Worm (Caenorhabditis elegans) whole organism, late embryonic: ENCODE measurements around the gene K12G11.6.

Source experiments
- C08G9.2 ChIP-seq: sonication (generic microtip); optimal IDR thresholded peaks from 2 replicates; lab custom pipeline; 2016; ENCODE audit warnings: mild to moderate bottlenecking, missing genetic modification characterization, moderate library complexity, missing compliant biosample characterization
- K02D7.2 ChIP-seq: sonication (generic microtip); optimal IDR thresholded peaks from 2 replicates; lab custom pipeline; 2017; ENCODE audit warnings: mild to moderate bottlenecking, missing genetic modification characterization, missing compliant biosample characterization
- K09A11.1 ChIP-seq: sonication (generic microtip); optimal IDR thresholded peaks from 2 replicates; lab custom pipeline; 2017; ENCODE audit warnings: antibody characterized with exemption, mild to moderate bottlenecking, missing genetic modification characterization, missing compliant biosample characterization; ENCODE audit not compliant: insufficient read depth
- ahr-1 ChIP-seq: sonication (generic microtip); optimal IDR thresholded peaks from 2 replicates; lab custom pipeline; 2016; ENCODE audit warnings: missing genetic modification characterization, missing compliant biosample characterization
- ama-1 ChIP-seq: fragments of 150-350 bp; optimal IDR thresholded peaks from 2 replicates; lab custom pipeline; 2014
- ceh-14 ChIP-seq: sonication (generic microtip); optimal IDR thresholded peaks from 2 replicates; lab custom pipeline; 2016; ENCODE audit warnings: missing genotype, missing genetic modification characterization, missing compliant biosample characterization
- ceh-18 ChIP-seq: sonication (generic microtip); optimal IDR thresholded peaks from 2 replicates; lab custom pipeline; 2016; ENCODE audit warnings: missing genetic modification characterization, missing compliant biosample characterization
- ceh-19 ChIP-seq: fragments of 200-800 bp; sonication (Bioruptor generic); optimal IDR thresholded peaks from 2 replicates; lab custom pipeline; 2018; ENCODE audit warnings: mild to moderate bottlenecking, missing genetic modification characterization, missing compliant biosample characterization
- ceh-2 ChIP-seq: sonication (generic microtip); optimal IDR thresholded peaks from 2 replicates; lab custom pipeline; 2016; ENCODE audit warnings: missing genotype, missing genetic modification characterization, missing compliant biosample characterization
- ceh-22 ChIP-seq: sonication (generic microtip); optimal IDR thresholded peaks from 2 replicates; lab custom pipeline; 2017; ENCODE audit warnings: missing biosample characterization, missing genetic modification characterization
- ceh-30 ChIP-seq: fragments of 150-350 bp; optimal IDR thresholded peaks from 2 replicates; lab custom pipeline; 2014; ENCODE audit warnings: missing biosample characterization, missing genetic modification characterization
- ceh-34 ChIP-seq: sonication (generic microtip); optimal IDR thresholded peaks from 2 replicates; lab custom pipeline; 2016; ENCODE audit warnings: mild to moderate bottlenecking, missing genetic modification characterization, missing compliant biosample characterization
- ceh-48 ChIP-seq: sonication (generic microtip); optimal IDR thresholded peaks from 2 replicates; lab custom pipeline; 2016; ENCODE audit warnings: missing genetic modification characterization, inconsistent platforms, missing compliant biosample characterization
- ceh-9 ChIP-seq: sonication (generic microtip); optimal IDR thresholded peaks from 2 replicates; lab custom pipeline; 2016; ENCODE audit warnings: mild to moderate bottlenecking, missing genetic modification characterization, inconsistent platforms, missing compliant biosample characterization
- che-1 ChIP-seq: sonication (generic microtip); optimal IDR thresholded peaks from 2 replicates; lab custom pipeline; 2016; ENCODE audit warnings: mild to moderate bottlenecking, missing genetic modification characterization, missing compliant biosample characterization
- dmd-4 ChIP-seq: sonication (generic microtip); optimal IDR thresholded peaks from 2 replicates; lab custom pipeline; 2016; ENCODE audit warnings: borderline replicate concordance, missing genetic modification characterization, missing compliant biosample characterization
- ets-4 ChIP-seq: sonication (generic microtip); optimal IDR thresholded peaks from 2 replicates; lab custom pipeline; 2016; ENCODE audit warnings: missing genetic modification characterization, missing compliant biosample characterization
- fax-1 ChIP-seq: sonication (generic microtip); optimal IDR thresholded peaks from 2 replicates; lab custom pipeline; 2016; ENCODE audit warnings: missing genotype, missing genetic modification characterization, missing compliant biosample characterization
- gmeb-2 ChIP-seq: sonication (generic microtip); optimal IDR thresholded peaks from 2 replicates; lab custom pipeline; 2016; ENCODE audit warnings: missing genetic modification characterization, inconsistent platforms, missing compliant biosample characterization
- hlh-13 ChIP-seq: fragments of 200-800 bp; sonication (Bioruptor generic); optimal IDR thresholded peaks from 2 replicates; lab custom pipeline; 2018; ENCODE audit warnings: mild to moderate bottlenecking, missing genetic modification characterization, missing compliant biosample characterization
- hlh-30 ChIP-seq: sonication (generic microtip); optimal IDR thresholded peaks from 2 replicates; lab custom pipeline; 2017; ENCODE audit warnings: antibody characterized with exemption, missing genetic modification characterization, missing compliant biosample characterization; ENCODE audit not compliant: insufficient read depth
- hlh-6 ChIP-seq: sonication (generic microtip); optimal IDR thresholded peaks from 2 replicates; lab custom pipeline; 2016; ENCODE audit warnings: missing genotype, missing genetic modification characterization, missing compliant biosample characterization
- lim-6 ChIP-seq: sonication (generic microtip); optimal IDR thresholded peaks from 2 replicates; lab custom pipeline; 2016; ENCODE audit warnings: missing genetic modification characterization, missing compliant biosample characterization
- lin-11 ChIP-seq: fragments of 200-800 bp; sonication (Bioruptor generic); optimal IDR thresholded peaks from 2 replicates; lab custom pipeline; 2018; ENCODE audit warnings: mild to moderate bottlenecking, missing genetic modification characterization, missing compliant biosample characterization
- madf-2 ChIP-seq: sonication (generic microtip); optimal IDR thresholded peaks from 2 replicates; lab custom pipeline; 2017; ENCODE audit warnings: missing genetic modification characterization, missing compliant biosample characterization
- nhr-232 ChIP-seq: sonication (generic microtip); optimal IDR thresholded peaks from 2 replicates; lab custom pipeline; 2016; ENCODE audit warnings: missing genetic modification characterization, missing compliant biosample characterization
- npax-4 ChIP-seq: sonication (generic microtip); optimal IDR thresholded peaks from 2 replicates; lab custom pipeline; 2016; ENCODE audit warnings: missing genetic modification characterization, missing compliant biosample characterization
- pat-9 ChIP-seq: fragments of 200-800 bp; sonication (Bioruptor generic); optimal IDR thresholded peaks from 2 replicates; lab custom pipeline; 2018; ENCODE audit warnings: mild to moderate bottlenecking, missing genetic modification characterization, moderate library complexity, missing compliant biosample characterization
- pax-1 ChIP-seq: fragments of 150-350 bp; optimal IDR thresholded peaks from 2 replicates; lab custom pipeline; 2014; ENCODE audit warnings: missing biosample characterization, missing genetic modification characterization
- pqm-1 ChIP-seq: sonication (generic microtip); optimal IDR thresholded peaks from 2 replicates; lab custom pipeline; 2016; ENCODE audit warnings: missing genetic modification characterization, missing compliant biosample characterization
- pros-1 ChIP-seq: fragments of 150-350 bp; optimal IDR thresholded peaks from 2 replicates; lab custom pipeline; 2014; ENCODE audit warnings: missing biosample characterization, missing genetic modification reagents, missing genetic modification characterization
- ref-2 ChIP-seq: sonication (generic microtip); optimal IDR thresholded peaks from 2 replicates; lab custom pipeline; 2016; ENCODE audit warnings: missing genetic modification characterization, missing compliant biosample characterization
- sox-4 ChIP-seq: sonication (generic microtip); optimal IDR thresholded peaks from 2 replicates; lab custom pipeline; 2017; ENCODE audit warnings: mild to moderate bottlenecking, missing genetic modification characterization, inconsistent platforms, missing compliant biosample characterization
- syd-9 ChIP-seq: sonication (generic microtip); optimal IDR thresholded peaks from 2 replicates; lab custom pipeline; 2016; ENCODE audit warnings: mild to moderate bottlenecking, missing genetic modification characterization, moderate library complexity, missing compliant biosample characterization
- ttx-3 ChIP-seq: sonication (generic microtip); optimal IDR thresholded peaks from 2 replicates; lab custom pipeline; 2016; ENCODE audit warnings: missing genetic modification reagents, missing genetic modification characterization, missing compliant biosample characterization
- unc-3 ChIP-seq, 2 experiments: fragments of 200-800 bp in 1 of 2; sonication (Bioruptor generic) in 1 of 2; sonication (generic microtip) in 1 of 2; conservative IDR thresholded peaks in 1 of 2; optimal IDR thresholded peaks in 1 of 2; 2 replicates each; pipeline versions ENCODE4 v1.3.6 to Lab custom; 2016 to 2022; ENCODE audit warnings: missing compliant biosample characterization in 2 of 2, missing genetic modification characterization in 2 of 2, missing genetic modification reagents in 1 of 2
- unc-42 ChIP-seq: sonication (generic microtip); optimal IDR thresholded peaks from 2 replicates; lab custom pipeline; 2016; ENCODE audit warnings: missing genotype, missing genetic modification characterization, missing compliant biosample characterization
- unc-55 ChIP-seq: sonication (generic microtip); optimal IDR thresholded peaks from 2 replicates; lab custom pipeline; 2017; ENCODE audit warnings: missing biosample characterization, missing genetic modification reagents, missing genetic modification characterization
- unc-86 ChIP-seq: sonication (generic microtip); optimal IDR thresholded peaks from 2 replicates; lab custom pipeline; 2016; ENCODE audit warnings: missing genetic modification characterization, missing compliant biosample characterization

Gene K12G11.6

ce11 chrV:11905977-11906376 is 11.8 kb downstream of the K12G11.6 start:
- TF ChIP-seq ceh-9 (tag; lab: Kevin White, UChicago) (no peak), pqm-1 (tag; lab: Kevin White, UChicago) (no peak), ceh-22 (tag; lab: Kevin White, UChicago) (no peak), madf-2 (tag; lab: Kevin White, UChicago) (no peak), syd-9 (tag; lab: Kevin White, UChicago) (no peak), ceh-18 (tag; lab: Kevin White, UChicago) (no peak), K09A11.1 (tag; lab: Kevin White, UChicago) (no peak), hlh-30 (tag; lab: Kevin White, UChicago) (no peak), dmd-4 (tag; lab: Kevin White, UChicago) (no peak)
- TF ChIP-seq, all 69 proteins: peak for 0

- TF ChIP-seq hlh-6 (tag; lab: Kevin White, UChicago) (no peak), hlh-13 (GFP tag; lab: Kevin White, UChicago) (no peak), ceh-30 (tag; lab: Kevin White, UChicago) (no peak), gmeb-2 (tag; lab: Kevin White, UChicago) (no peak), pros-1 (tag; lab: Kevin White, UChicago) (no peak), npax-4 (tag; lab: Kevin White, UChicago) (no peak), pax-1 (tag; lab: Kevin White, UChicago) (no peak), ceh-19 (no peak), ceh-2 (no peak), lin-11 (tag; lab: Kevin White, UChicago) (no peak), unc-42 (no peak), unc-3 (GFP tag; conservative IDR thresholded peaks at IDR 0.05; lab: Robert Waterston, UW) (no peak), unc-3 (tag; optimal IDR thresholded peaks at IDR 0.05; lab: Kevin White, UChicago) (no peak), ceh-14 (tag; lab: Kevin White, UChicago) (no peak), fax-1 (tag; lab: Kevin White, UChicago) (no peak), ama-1 (lab: Kevin White, UChicago) (no peak), ahr-1 (tag; lab: Kevin White, UChicago) (no peak), ets-4 (tag; lab: Kevin White, UChicago) (no peak)
Observed at ce11 chrV:11913283-11913682, 19.2 kb downstream of the K12G11.6 start.

DNA sequence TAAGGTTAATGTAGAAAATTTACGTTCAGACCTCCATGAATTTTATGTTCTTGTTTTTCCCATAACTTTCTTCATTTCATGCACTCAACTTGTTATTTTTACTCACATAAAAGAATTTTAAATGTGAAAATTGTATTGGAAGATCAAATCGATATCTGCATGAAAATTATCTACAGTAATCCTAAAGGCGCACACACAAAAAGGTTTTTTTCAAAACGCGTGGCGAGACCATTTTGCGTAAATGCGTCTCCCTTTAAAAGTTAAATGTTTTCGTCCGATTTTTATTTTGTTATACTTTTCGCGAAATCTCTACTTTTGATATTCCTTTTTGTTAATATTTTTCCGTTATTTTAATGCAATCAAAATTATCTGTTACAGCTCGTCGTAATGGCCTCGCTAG is 23.1 kb downstream of the K12G11.6 start, which contains the start of gene R31.2:
R31.2 (plus strand) TSS at position 388 of the 400 bp plus-strand sequence.
- TF ChIP-seq ref-2, result no peak
- TF ChIP-seq unc-86, result no peak
- TF ChIP-seq pat-9 (tag; lab: Kevin White, UChicago), result no peak
- no peak for TF ChIP-seq sox-4 (tag; lab: Kevin White, UChicago)
- TF ChIP-seq che-1 (tag; lab: Kevin White, UChicago), result no peak
- no peak for TF ChIP-seq madf-2 (tag; lab: Kevin White, UChicago)
- no peak for TF ChIP-seq unc-3 (GFP tag; conservative IDR thresholded peaks at IDR 0.05; lab: Robert Waterston, UW)
- TF ChIP-seq unc-3 (tag; optimal IDR thresholded peaks at IDR 0.05; lab: Kevin White, UChicago), result no peak
- TF ChIP-seq unc-42, result no peak

ce11 chrV:11919639-11920038 is 25.5 kb downstream of the K12G11.6 start:
- TF ChIP-seq ceh-34 (tag; lab: Kevin White, UChicago) (no peak), lim-6 (tag; lab: Kevin White, UChicago) (no peak), nhr-232 (no peak), C08G9.2 (no peak), unc-55 (no peak), K02D7.2 (tag; lab: Kevin White, UChicago) (no peak), ceh-48 (tag; lab: Kevin White, UChicago) (no peak), madf-2 (tag; lab: Kevin White, UChicago) (no peak), syd-9 (tag; lab: Kevin White, UChicago) (no peak), lin-11 (tag; lab: Kevin White, UChicago) (no peak), ttx-3 (tag; lab: Kevin White, UChicago) (no peak), ahr-1 (tag; lab: Kevin White, UChicago) (no peak), K09A11.1 (tag; lab: Kevin White, UChicago) (no peak), hlh-30 (tag; lab: Kevin White, UChicago) (no peak)
